Fruit fly (Drosophila melanogaster): ENCODE measurements around the gene Ypel.

Gene Ypel

dm6 chrX:10212118-10212517 is at the start of gene Ypel:
Gene Ypel, minus strand, starts transcription at chrX:10212374.
- TF ChIP-seq ttk (optimal IDR thresholded peaks at IDR 0.05) (no peak), psq (optimal IDR thresholded peaks at IDR 0.05) (no peak), Myc (optimal IDR thresholded peaks at IDR 0.05) (no peak), Sin3A (optimal IDR thresholded peaks at IDR 0.05) (no peak), insv (optimal IDR thresholded peaks at IDR 0.05) (no peak), h (optimal IDR thresholded peaks at IDR 0.05) (no peak)

dm6 chrX:10261172-10261571 is 49.0 kb upstream of the Ypel start:
- TF ChIP-seq Myc (optimal IDR thresholded peaks at IDR 0.05) (no peak), insv (optimal IDR thresholded peaks at IDR 0.05) (no peak), ttk (optimal IDR thresholded peaks at IDR 0.05) (no peak), h (optimal IDR thresholded peaks at IDR 0.05) (no peak), Sin3A (optimal IDR thresholded peaks at IDR 0.05) (no peak), psq (optimal IDR thresholded peaks at IDR 0.05) (no peak)

- TF ChIP-seq Sin3A (optimal IDR thresholded peaks at IDR 0.05), result no peak
- no peak for TF ChIP-seq insv (optimal IDR thresholded peaks at IDR 0.05)
- TF ChIP-seq h (optimal IDR thresholded peaks at IDR 0.05), result no peak
- TF ChIP-seq psq (optimal IDR thresholded peaks at IDR 0.05), result no peak
- no peak for TF ChIP-seq Myc (optimal IDR thresholded peaks at IDR 0.05)
- no peak for TF ChIP-seq ttk (optimal IDR thresholded peaks at IDR 0.05)
Measured at dm6 chrX:10259524-10259923, 47.4 kb upstream of the Ypel start.

- TF ChIP-seq psq (optimal IDR thresholded peaks at IDR 0.05) (no peak), insv (optimal IDR thresholded peaks at IDR 0.05) (no peak)
Measured at dm6 chrX:10256228-10256627, 44.1 kb upstream of the Ypel start.

- TF ChIP-seq Myc (optimal IDR thresholded peaks at IDR 0.05) (no peak), Sin3A (optimal IDR thresholded peaks at IDR 0.05) (no peak), psq (optimal IDR thresholded peaks at IDR 0.05) (no peak), ttk (optimal IDR thresholded peaks at IDR 0.05) (no peak), h (optimal IDR thresholded peaks at IDR 0.05) (no peak), insv (optimal IDR thresholded peaks at IDR 0.05) (no peak)
Measured at dm6 chrX:10252745-10253144, 40.6 kb upstream of the Ypel start.

dm6 chrX:10250659-10251058 is 38.5 kb upstream of the Ypel start:
- TF ChIP-seq h (optimal IDR thresholded peaks at IDR 0.05), result no peak
- no peak for TF ChIP-seq insv (optimal IDR thresholded peaks at IDR 0.05)
- no peak for TF ChIP-seq psq (optimal IDR thresholded peaks at IDR 0.05)
- TF ChIP-seq ttk (optimal IDR thresholded peaks at IDR 0.05), result no peak
- TF ChIP-seq Sin3A (optimal IDR thresholded peaks at IDR 0.05), result no peak
- no peak for TF ChIP-seq Myc (optimal IDR thresholded peaks at IDR 0.05)

- TF ChIP-seq h (optimal IDR thresholded peaks at IDR 0.05), result no peak
- no peak for TF ChIP-seq ttk (optimal IDR thresholded peaks at IDR 0.05)
- TF ChIP-seq Myc (optimal IDR thresholded peaks at IDR 0.05), result no peak
- TF ChIP-seq Sin3A (optimal IDR thresholded peaks at IDR 0.05), result no peak
Measured at dm6 chrX:10250017-10250416, 37.8 kb upstream of the Ypel start.

dm6 chrX:10247366-10247765 is 35.2 kb upstream of the Ypel start:
- TF ChIP-seq Sin3A (optimal IDR thresholded peaks at IDR 0.05), result no peak
- TF ChIP-seq Myc (optimal IDR thresholded peaks at IDR 0.05), result no peak

- no peak for TF ChIP-seq insv (optimal IDR thresholded peaks at IDR 0.05)
- TF ChIP-seq ttk (optimal IDR thresholded peaks at IDR 0.05), result no peak
- TF ChIP-seq Sin3A (optimal IDR thresholded peaks at IDR 0.05), result no peak
- no peak for TF ChIP-seq h (optimal IDR thresholded peaks at IDR 0.05)
- TF ChIP-seq Myc (optimal IDR thresholded peaks at IDR 0.05), result no peak
- no peak for TF ChIP-seq psq (optimal IDR thresholded peaks at IDR 0.05)
Measured at dm6 chrX:10244763-10245162, 32.6 kb upstream of the Ypel start.

dm6 chrX:10243540-10243939 is 31.4 kb upstream of the Ypel start:
- TF ChIP-seq ttk (optimal IDR thresholded peaks at IDR 0.05) (no peak), insv (optimal IDR thresholded peaks at IDR 0.05) (no peak), Myc (optimal IDR thresholded peaks at IDR 0.05) (no peak), Sin3A (optimal IDR thresholded peaks at IDR 0.05) (no peak), h (optimal IDR thresholded peaks at IDR 0.05) (no peak), psq (optimal IDR thresholded peaks at IDR 0.05) (no peak)

dm6 chrX:10242883-10243282 is 30.7 kb upstream of the Ypel start:
- TF ChIP-seq insv (optimal IDR thresholded peaks at IDR 0.05) (no peak), Myc (optimal IDR thresholded peaks at IDR 0.05) (no peak), ttk (optimal IDR thresholded peaks at IDR 0.05) (no peak)

dm6 chrX:10241919-10242318 is 29.7 kb upstream of the Ypel start:
- TF ChIP-seq h (optimal IDR thresholded peaks at IDR 0.05) (no peak), Myc (optimal IDR thresholded peaks at IDR 0.05) (no peak), Sin3A (optimal IDR thresholded peaks at IDR 0.05) (no peak), psq (optimal IDR thresholded peaks at IDR 0.05) (no peak), insv (optimal IDR thresholded peaks at IDR 0.05) (no peak), ttk (optimal IDR thresholded peaks at IDR 0.05) (no peak)

- TF ChIP-seq insv (optimal IDR thresholded peaks at IDR 0.05) (no peak), ttk (optimal IDR thresholded peaks at IDR 0.05) (no peak), h (optimal IDR thresholded peaks at IDR 0.05) (no peak), psq (optimal IDR thresholded peaks at IDR 0.05) (no peak), Myc (optimal IDR thresholded peaks at IDR 0.05) (no peak), Sin3A (optimal IDR thresholded peaks at IDR 0.05) (no peak)
Measured at dm6 chrX:10234024-10234520, 21.9 kb upstream of the Ypel start.

dm6 chrX:10233065-10233464 is 20.9 kb upstream of the Ypel start, which contains the start of gene CG2961:
Gene CG2961, minus strand, starts transcription at chrX:10233080.
- TF ChIP-seq Sin3A (optimal IDR thresholded peaks at IDR 0.05) (no peak), h (optimal IDR thresholded peaks at IDR 0.05) (no peak)
